Fruit fly (Drosophila melanogaster): ENCODE results near the gene CG6576.
A peak's percentile ranks its signal among the peaks of the same experiment; 100 is the strongest.

Gene CG6576

DNA sequence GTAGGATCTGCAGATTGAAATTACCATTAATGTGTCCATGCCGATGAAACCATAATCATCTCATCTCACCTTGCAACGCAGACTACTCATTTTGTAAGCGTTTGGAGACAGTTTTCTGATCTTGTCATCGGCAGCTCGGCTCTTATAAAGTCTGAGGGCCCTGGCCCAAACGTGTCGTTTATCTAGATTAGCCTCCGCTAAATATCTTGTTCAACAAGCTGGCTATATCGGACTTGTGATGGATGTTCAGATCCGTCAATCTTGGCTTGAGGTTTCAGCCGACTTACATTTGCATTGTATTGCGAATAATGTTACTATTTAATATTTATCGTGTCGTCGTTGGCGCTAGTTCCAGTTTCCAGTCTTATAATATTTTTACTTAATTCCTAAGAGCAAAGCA lies 30.1 kb upstream of the CG6576 start, which contains the start of gene CG43965:
CG43965 (minus strand) TSS at position 101 of the 400 bp plus-strand sequence.
- TF ChIP-seq Ets65A (GFP tag): peak; percentile 2
- no peak for TF ChIP-seq cad (GFP tag; optimal IDR thresholded peaks at IDR 0.05)

DNA sequence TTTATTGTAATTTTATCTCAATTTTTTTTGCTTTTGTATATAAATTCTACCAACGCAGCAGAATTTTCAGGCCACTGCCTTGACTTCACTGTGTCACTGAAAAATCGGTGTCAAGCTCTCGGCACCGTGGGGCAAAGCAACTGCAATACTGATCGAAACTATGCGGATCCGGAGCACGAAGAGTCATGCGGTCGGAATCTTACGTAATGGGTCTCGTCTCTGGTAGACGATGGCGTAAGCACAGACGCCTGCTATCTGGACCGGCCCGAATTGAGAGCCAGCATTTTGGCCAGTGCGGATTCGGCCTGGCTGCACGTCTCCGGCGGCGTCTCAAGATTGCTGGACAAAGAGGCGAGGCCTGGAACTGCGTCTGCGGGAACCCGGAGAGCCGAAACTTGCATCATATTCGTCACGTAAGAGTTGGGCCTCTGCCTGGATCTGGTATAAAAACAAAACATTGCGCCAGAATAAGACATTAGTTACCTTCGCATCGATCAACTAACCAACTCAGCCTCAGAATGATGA lies 29.4 kb upstream of the CG6576 start, which contains the start of gene Cp18:
Cp18 (plus strand) TSS at position 475 of the 525 bp plus-strand sequence.
- TF ChIP-seq Ets65A (GFP tag) (no peak), twi (tag; optimal IDR thresholded peaks at IDR 0.05) (no peak), ci (GFP tag; IDR thresholded peaks at IDR 0.05) (peak; percentile 43; the same call in 1 of the 3 replicates), btn (GFP tag; optimal IDR thresholded peaks at IDR 0.05) (no peak), chn (GFP tag; optimal IDR thresholded peaks at IDR 0.05) (no peak), Hr3 (GFP tag; optimal IDR thresholded peaks at IDR 0.05) (no peak), emc (GFP tag; optimal IDR thresholded peaks at IDR 0.05) (no peak), Pdp1 (GFP tag; optimal IDR thresholded peaks at IDR 0.05) (peak in 1 of 2 experiments; percentile 67), B-H2 (GFP tag; optimal IDR thresholded peaks at IDR 0.05) (no peak), ftz-f1 (GFP tag; optimal IDR thresholded peaks at IDR 0.05) (no peak), CG3847 (GFP tag; IDR thresholded peaks at IDR 0.05) (no peak), CHES-1-like (GFP tag; optimal IDR thresholded peaks at IDR 0.05) (no peak), CG12744 (GFP tag; optimal IDR thresholded peaks at IDR 0.05) (no peak), fd102C (GFP tag; optimal IDR thresholded peaks at IDR 0.05) (no peak), Med (GFP tag) (peak; percentile 53)

DNA sequence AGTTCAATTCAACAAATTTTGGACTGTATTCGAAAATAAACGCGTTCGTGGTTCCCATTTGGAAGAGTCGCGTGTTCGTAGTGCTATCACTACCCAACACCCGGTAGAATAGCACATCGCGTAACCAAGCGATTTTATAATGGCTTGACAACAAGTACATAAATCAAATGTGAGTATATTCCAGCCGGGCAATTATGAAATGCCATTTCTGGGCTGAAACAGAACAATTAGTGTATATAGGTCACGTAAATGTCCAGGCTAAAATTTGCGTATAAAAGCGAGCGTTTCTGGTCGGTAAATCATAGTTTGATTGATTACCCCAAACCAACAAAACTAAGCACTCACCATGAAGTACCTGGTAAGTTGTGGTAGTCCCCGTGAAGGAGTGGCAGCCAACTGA lies 27.6 kb upstream of the CG6576 start, which contains the start of gene Cp15:
Cp15 (plus strand) TSS at position 301 of the 400 bp plus-strand sequence.
- no peak for TF ChIP-seq kni (GFP tag; optimal IDR thresholded peaks at IDR 0.05)
- no peak for TF ChIP-seq z (GFP tag; IDR thresholded peaks at IDR 0.05)
- TF ChIP-seq CG43689 (GFP tag; IDR thresholded peaks at IDR 0.05): no peak
- TF ChIP-seq Dp (GFP tag; optimal IDR thresholded peaks at IDR 0.05): no peak
- no peak for TF ChIP-seq CG32532 (GFP tag; IDR thresholded peaks at IDR 0.05)
- TF ChIP-seq dimm (GFP tag; IDR thresholded peaks at IDR 0.05): no peak
- TF ChIP-seq cato (GFP tag; optimal IDR thresholded peaks at IDR 0.05; ENCODE audit: borderline replicate concordance): no peak
- TF ChIP-seq CG14965 (GFP tag; optimal IDR thresholded peaks at IDR 0.05; ENCODE audit: borderline replicate concordance): no peak
- TF ChIP-seq CG34224 (GFP tag; IDR thresholded peaks at IDR 0.05; ENCODE audit: partially characterized antibody): no peak
- no peak for TF ChIP-seq CG1603 (tag; optimal IDR thresholded peaks at IDR 0.05)
- no peak for TF ChIP-seq cad (GFP tag; optimal IDR thresholded peaks at IDR 0.05)
- TF ChIP-seq inv (GFP tag; IDR thresholded peaks at IDR 0.05; ENCODE audit: partially characterized antibody): no peak
- TF ChIP-seq cwo (GFP tag; optimal IDR thresholded peaks at IDR 0.05): no peak
- TF ChIP-seq CG5245 (GFP tag; optimal IDR thresholded peaks at IDR 0.05): no peak
- no peak for TF ChIP-seq az2 (GFP tag; optimal IDR thresholded peaks at IDR 0.05)
- TF ChIP-seq br (optimal IDR thresholded peaks at IDR 0.05): no peak
- TF ChIP-seq Dip3 (GFP tag; optimal IDR thresholded peaks at IDR 0.05): no peak

DNA sequence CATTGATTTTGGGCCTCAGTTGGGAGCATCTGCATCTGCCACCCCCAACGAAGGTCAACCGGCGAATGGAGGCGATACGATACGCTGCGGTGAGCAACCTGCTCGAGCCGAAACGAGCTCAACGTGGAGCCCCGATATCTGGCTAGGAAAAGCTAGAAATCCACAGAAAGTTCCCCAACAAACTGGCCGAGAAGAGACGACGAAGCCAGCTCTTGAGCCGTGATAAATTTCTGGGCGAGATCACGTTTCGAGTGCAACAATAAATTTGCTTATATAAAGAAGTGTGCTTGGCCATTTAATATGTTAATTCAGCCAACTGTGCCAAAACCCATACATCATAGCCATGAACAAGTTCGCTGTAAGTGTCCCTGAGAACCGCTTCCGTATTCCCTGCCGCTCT lies 26.2 kb upstream of the CG6576 start, which contains the start of gene Cp19:
Cp19 (plus strand) TSS at position 301 of the 400 bp plus-strand sequence.
- TF ChIP-seq vvl (GFP tag; IDR thresholded peaks at IDR 0.05) (no peak), sr (GFP tag; IDR thresholded peaks at IDR 0.05) (no peak), Ssrp (tag; optimal IDR thresholded peaks at IDR 0.05) (no peak), Elba2 (GFP tag; optimal IDR thresholded peaks at IDR 0.05) (no peak), wor (GFP tag; IDR thresholded peaks at IDR 0.05) (no peak), jing (GFP tag; optimal IDR thresholded peaks at IDR 0.05) (no peak), CG4820 (GFP tag; optimal IDR thresholded peaks at IDR 0.05) (no peak), Ptx1 (GFP tag; IDR thresholded peaks at IDR 0.05) (no peak), Doc3 (GFP tag; IDR thresholded peaks at IDR 0.05; ENCODE audit: partially characterized antibody) (no peak)
